Worm (Caenorhabditis elegans) whole organism, L2 larva: ENCODE measurements around the gene str-227.
"Not testable (repeated sequence)": the region's sequence is repeated elsewhere in the genome, so short reads cannot be mapped to it uniquely, and the experiment has no call there.

Source experiments
- F13H6.1 ChIP-seq: sonication (generic microtip); optimal IDR thresholded peaks from 2 replicates; lab custom pipeline; 2016; ENCODE audit warnings: missing genetic modification characterization, missing compliant biosample characterization
- R02D3.7 ChIP-seq: fragments of 150-350 bp; optimal IDR thresholded peaks from 2 replicates; lab custom pipeline; 2014; ENCODE audit warnings: missing biosample characterization, missing genetic modification characterization
- ZK546.5 ChIP-seq: sonication (generic microtip); optimal IDR thresholded peaks from 2 replicates; lab custom pipeline; 2017; ENCODE audit warnings: missing biosample characterization, missing genetic modification characterization
- alr-1 ChIP-seq: fragments of 150-350 bp; optimal IDR thresholded peaks from 2 replicates; lab custom pipeline; 2014; ENCODE audit warnings: missing biosample characterization, missing genetic modification characterization
- aly-2 ChIP-seq: fragments of 150-350 bp; optimal IDR thresholded peaks from 2 replicates; lab custom pipeline; 2014; ENCODE audit warnings: missing biosample characterization, missing genetic modification characterization
- blmp-1 ChIP-seq: sonication (generic microtip); optimal IDR thresholded peaks from 2 replicates; lab custom pipeline; 2017; ENCODE audit warnings: missing genetic modification characterization, mild to moderate bottlenecking, missing compliant biosample characterization, antibody characterized with exemption, moderate library complexity; ENCODE audit not compliant: insufficient read depth
- ceh-82 ChIP-seq: fragments of 150-350 bp; optimal IDR thresholded peaks from 2 replicates; lab custom pipeline; 2014; ENCODE audit warnings: missing biosample characterization, missing genetic modification characterization
- dmd-4 ChIP-seq: sonication (generic microtip); optimal IDR thresholded peaks from 2 replicates; lab custom pipeline; 2017; ENCODE audit warnings: missing biosample characterization, missing genetic modification characterization
- egl-27 ChIP-seq: sonication (generic microtip); optimal IDR thresholded peaks from 3 replicates; lab custom pipeline; 2017; ENCODE audit warnings: missing biosample characterization, missing genetic modification reagents, missing genetic modification characterization
- elt-1 ChIP-seq: fragments of 150-350 bp; optimal IDR thresholded peaks from 2 replicates; lab custom pipeline; 2014; ENCODE audit warnings: missing biosample characterization, missing genetic modification characterization
- elt-3 ChIP-seq: sonication (generic microtip); optimal IDR thresholded peaks from 2 replicates; lab custom pipeline; 2017; ENCODE audit warnings: missing biosample characterization, missing genetic modification characterization
- fos-1 ChIP-seq: fragments of 150-350 bp; optimal IDR thresholded peaks from 2 replicates; lab custom pipeline; 2014; ENCODE audit warnings: missing biosample characterization, missing genetic modification characterization
- gmeb-1 ChIP-seq: fragments of 150-350 bp; optimal IDR thresholded peaks from 2 replicates; lab custom pipeline; 2014; ENCODE audit warnings: missing biosample characterization, missing genetic modification characterization
- lin-11 ChIP-seq: fragments of 150-350 bp; sonication (generic microtip); optimal IDR thresholded peaks from 2 replicates; lab custom pipeline; 2014; ENCODE audit warnings: missing biosample characterization, missing genetic modification characterization, inconsistent platforms, mixed read lengths
- lin-13 ChIP-seq: fragments of 150-350 bp; optimal IDR thresholded peaks from 2 replicates; lab custom pipeline; 2014; ENCODE audit warnings: missing biosample characterization, missing genetic modification reagents, missing genetic modification characterization
- lsy-2 ChIP-seq, 2 experiments: fragments of 150-350 bp in 1 of 2; sonication (generic microtip) in 1 of 2; optimal IDR thresholded peaks; 2 replicates each; lab custom pipeline; 2014 to 2017; ENCODE audit warnings: missing biosample characterization in 2 of 2, missing genetic modification characterization in 2 of 2
- mbf-1 ChIP-seq: sonication (generic microtip); optimal IDR thresholded peaks from 2 replicates; lab custom pipeline; 2017; ENCODE audit warnings: missing biosample characterization, missing genetic modification characterization
- mdl-1 ChIP-seq, 2 experiments: fragments of 150-350 bp in 1 of 2; sonication (generic microtip) in 1 of 2; optimal IDR thresholded peaks; 2 replicates each; lab custom pipeline; 2017; ENCODE audit warnings: missing biosample characterization in 2 of 2, missing genetic modification characterization in 2 of 2
- nhr-11 ChIP-seq: fragments of 150-350 bp; optimal IDR thresholded peaks from 2 replicates; lab custom pipeline; 2014; ENCODE audit warnings: missing biosample characterization, missing genetic modification characterization
- nhr-12 ChIP-seq: fragments of 150-350 bp; optimal IDR thresholded peaks from 2 replicates; lab custom pipeline; 2014; ENCODE audit warnings: missing biosample characterization, missing genetic modification characterization
- nhr-21 ChIP-seq: fragments of 150-350 bp; optimal IDR thresholded peaks from 2 replicates; lab custom pipeline; 2014; ENCODE audit warnings: missing biosample characterization, missing genetic modification characterization
- nhr-23 ChIP-seq: fragments of 150-350 bp; optimal IDR thresholded peaks from 2 replicates; lab custom pipeline; 2014; ENCODE audit warnings: missing biosample characterization, missing genetic modification reagents, missing genetic modification characterization
- nhr-237 ChIP-seq: fragments of 150-350 bp; optimal IDR thresholded peaks from 2 replicates; lab custom pipeline; 2014; ENCODE audit warnings: missing biosample characterization, missing genetic modification characterization
- nhr-25 ChIP-seq: fragments of 150-350 bp; sonication (generic microtip); optimal IDR thresholded peaks from 3 replicates; lab custom pipeline; 2014; ENCODE audit warnings: missing biosample characterization, missing genetic modification characterization
- nhr-6 ChIP-seq: fragments of 150-350 bp; optimal IDR thresholded peaks from 2 replicates; lab custom pipeline; 2014; ENCODE audit warnings: missing biosample characterization, missing genetic modification characterization
- peb-1 ChIP-seq: fragments of 150-350 bp; optimal IDR thresholded peaks from 2 replicates; lab custom pipeline; 2014; ENCODE audit warnings: missing biosample characterization, missing genetic modification characterization
- sem-4 ChIP-seq: fragments of 150-350 bp; optimal IDR thresholded peaks from 2 replicates; lab custom pipeline; 2014; ENCODE audit warnings: missing biosample characterization, missing genetic modification reagents, missing genetic modification characterization
- skn-1 ChIP-seq: sonication (generic microtip); optimal IDR thresholded peaks from 2 replicates; lab custom pipeline; 2017; ENCODE audit warnings: missing biosample characterization, missing genetic modification characterization
- sma-3 ChIP-seq: sonication (generic microtip); optimal IDR thresholded peaks from 2 replicates; lab custom pipeline; 2016; ENCODE audit warnings: missing genetic modification reagents, missing genetic modification characterization, missing compliant biosample characterization
- sma-9 ChIP-seq, 2 experiments: fragments of 150-350 bp in 1 of 2; sonication (generic microtip) in 1 of 2; optimal IDR thresholded peaks; 2 replicates each; lab custom pipeline; 2014 to 2016; ENCODE audit warnings: missing genetic modification characterization in 2 of 2, mild to moderate bottlenecking in 1 of 2, missing biosample characterization in 1 of 2, missing compliant biosample characterization in 1 of 2, missing genetic modification reagents in 1 of 2, moderate library complexity in 1 of 2
- snpc-4 ChIP-seq: fragments of 150-350 bp; optimal IDR thresholded peaks from 2 replicates; lab custom pipeline; 2014; ENCODE audit warnings: missing biosample characterization, missing genetic modification characterization
- unc-39 ChIP-seq: fragments of 150-350 bp; optimal IDR thresholded peaks from 2 replicates; lab custom pipeline; 2014; ENCODE audit warnings: missing biosample characterization, missing genetic modification characterization
- unc-55 ChIP-seq: fragments of 150-350 bp; sonication (generic microtip); optimal IDR thresholded peaks from 3 replicates; lab custom pipeline; 2014; ENCODE audit warnings: missing biosample characterization, missing genetic modification reagents, missing genetic modification characterization
- unc-62 ChIP-seq: fragments of 150-350 bp; optimal IDR thresholded peaks from 2 replicates; lab custom pipeline; 2014; ENCODE audit warnings: missing biosample characterization, missing genetic modification reagents, missing genetic modification characterization
- ztf-11 ChIP-seq: sonication (generic microtip); optimal IDR thresholded peaks from 2 replicates; lab custom pipeline; 2017; ENCODE audit warnings: missing biosample characterization, missing genetic modification characterization
- ztf-4 ChIP-seq: fragments of 150-350 bp; optimal IDR thresholded peaks from 2 replicates; lab custom pipeline; 2014; ENCODE audit warnings: missing biosample characterization, missing genetic modification characterization

Gene str-227

ce11 chrV:3554869-3555268 lies 36.9 kb downstream of the str-227 start, which contains the start of gene grl-29:
Gene grl-29, minus strand, starts transcription at chrV:3555236.
- TF ChIP-seq elt-1 (tag; lab: Kevin White, UChicago): no peak
- no peak for TF ChIP-seq ZK546.5 (tag; lab: Kevin White, UChicago)
- TF ChIP-seq unc-55: no peak
- TF ChIP-seq sma-9 (GFP tag; optimal IDR thresholded peaks at IDR 0.05; lab: Kevin White, UChicago): no peak
- TF ChIP-seq sma-9 (tag; optimal IDR thresholded peaks at IDR 0.05; lab: Kevin White, UChicago): no peak
- TF ChIP-seq nhr-6 (tag; lab: Kevin White, UChicago): no peak
- no peak for TF ChIP-seq mbf-1
- no peak for TF ChIP-seq nhr-12 (tag; lab: Kevin White, UChicago)
- TF ChIP-seq egl-27: no peak
- no peak for TF ChIP-seq ztf-4 (tag; lab: Kevin White, UChicago)
- no peak for TF ChIP-seq sem-4 (tag; lab: Kevin White, UChicago)
- no peak for TF ChIP-seq nhr-21 (tag; lab: Kevin White, UChicago)
- no peak for TF ChIP-seq mdl-1 (tag; optimal IDR thresholded peaks at IDR 0.05; lab: Kevin White, UChicago)
- no peak for TF ChIP-seq snpc-4 (tag; lab: Kevin White, UChicago)
- TF ChIP-seq elt-3 (tag; lab: Kevin White, UChicago): no peak
- TF ChIP-seq ceh-82 (tag; lab: Kevin White, UChicago): no peak
- no peak for TF ChIP-seq aly-2 (tag; lab: Kevin White, UChicago)
- TF ChIP-seq dmd-4: no peak
- no peak for TF ChIP-seq R02D3.7 (tag; lab: Kevin White, UChicago)

- TF ChIP-seq dmd-4 (no peak), alr-1 (no peak), unc-55 (no peak), sma-3 (GFP tag; lab: Kevin White, UChicago) (no peak), peb-1 (tag; lab: Kevin White, UChicago) (no peak), nhr-237 (tag; lab: Kevin White, UChicago) (no peak), snpc-4 (tag; lab: Kevin White, UChicago) (no peak), elt-1 (tag; lab: Kevin White, UChicago) (no peak), fos-1 (tag; lab: Kevin White, UChicago) (no peak), nhr-25 (no peak), unc-39 (tag; lab: Kevin White, UChicago) (no peak), gmeb-1 (tag; lab: Kevin White, UChicago) (no peak), nhr-12 (tag; lab: Kevin White, UChicago) (no peak), nhr-11 (no peak), ztf-4 (tag; lab: Kevin White, UChicago) (no peak), R02D3.7 (tag; lab: Kevin White, UChicago) (no peak), ztf-11 (tag; lab: Kevin White, UChicago) (no peak), lin-13 (GFP tag; lab: Kevin White, UChicago) (no peak), blmp-1 (tag; lab: Kevin White, UChicago) (no peak), ceh-82 (tag; lab: Kevin White, UChicago) (no peak)
Measured at ce11 chrV:3555986-3556385, 38.0 kb downstream of the str-227 start, which contains the start of gene grl-30. Gene grl-30, plus strand, starts transcription at chrV:3556286.

DNA sequence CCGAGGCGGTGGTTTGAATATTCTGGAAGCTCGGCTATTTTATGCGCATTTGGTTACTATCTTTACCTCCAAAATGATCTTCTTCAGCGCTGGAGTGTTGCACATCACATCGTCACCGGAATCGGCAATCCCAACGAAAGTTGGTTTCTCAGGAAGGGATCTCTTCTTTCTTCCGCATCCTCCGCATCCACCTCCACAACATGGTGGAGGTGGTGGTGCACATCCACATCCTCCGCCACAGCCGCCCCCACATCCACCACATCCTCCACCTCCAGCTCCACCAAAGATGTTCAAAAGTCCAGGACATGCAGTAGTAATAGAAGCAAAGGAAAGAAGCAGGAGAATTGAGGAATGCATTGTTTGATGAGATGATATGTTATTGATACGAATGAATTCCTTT lies 39.4 kb downstream of the str-227 start, which contains the start of gene grl-31:
grl-31 (minus strand) TSS at position 357 of the 400 bp plus-strand sequence.
- TF ChIP-seq elt-3 (tag; lab: Kevin White, UChicago) (no peak), lin-11 (no peak), unc-62 (GFP tag; lab: Kevin White, UChicago) (no peak), mbf-1 (no peak), aly-2 (tag; lab: Kevin White, UChicago) (no peak), mdl-1 (tag; optimal IDR thresholded peaks at IDR 0.05; lab: Kevin White, UChicago) (no peak), dmd-4 (no peak), nhr-21 (tag; lab: Kevin White, UChicago) (no peak), fos-1 (tag; lab: Kevin White, UChicago) (no peak), nhr-23 (tag; lab: Kevin White, UChicago) (no peak), F13H6.1 (tag; lab: Kevin White, UChicago) (no peak), unc-55 (no peak), sma-9 (GFP tag; optimal IDR thresholded peaks at IDR 0.05; lab: Kevin White, UChicago) (no peak), sma-9 (tag; optimal IDR thresholded peaks at IDR 0.05; lab: Kevin White, UChicago) (no peak), sem-4 (tag; lab: Kevin White, UChicago) (no peak), skn-1 (tag; lab: Kevin White, UChicago) (no peak)

- TF ChIP-seq lsy-2 (tag; optimal IDR thresholded peaks at IDR 0.05; lab: Kevin White, UChicago); alr-1; skn-1 (tag; lab: Kevin White, UChicago): not testable (repeated sequence)
Measured at ce11 chrV:3558744-3559143, 40.8 kb downstream of the str-227 start, which contains the start of gene T24A6.1. Gene T24A6.1, plus strand, starts transcription at chrV:3559044.
